Worm (Caenorhabditis elegans) whole organism, L4/young adult: ENCODE data around the gene nhx-2.

ENCODE experiments used
- W03F9.2 ChIP-seq: fragments of 150-350 bp; optimal IDR thresholded peaks from 2 replicates; lab custom pipeline; 2014; ENCODE audit warnings: missing biosample characterization, missing genetic modification characterization
- dao-5 ChIP-seq: sonication (generic microtip); optimal IDR thresholded peaks from 2 replicates; lab custom pipeline; 2016; ENCODE audit warnings: missing genotype, missing genetic modification characterization, moderate library complexity, missing compliant biosample characterization

ce11 chrII:7678512-7678911, 15.2 kb downstream of the nhx-2 start:
- no peak for TF ChIP-seq W03F9.2 (tag; lab: Kevin White, UChicago)
- TF ChIP-seq dao-5 (tag; lab: Kevin White, UChicago) = no peak
